Fruit fly (Drosophila melanogaster): ENCODE results near the gene Hibch.

DNA sequence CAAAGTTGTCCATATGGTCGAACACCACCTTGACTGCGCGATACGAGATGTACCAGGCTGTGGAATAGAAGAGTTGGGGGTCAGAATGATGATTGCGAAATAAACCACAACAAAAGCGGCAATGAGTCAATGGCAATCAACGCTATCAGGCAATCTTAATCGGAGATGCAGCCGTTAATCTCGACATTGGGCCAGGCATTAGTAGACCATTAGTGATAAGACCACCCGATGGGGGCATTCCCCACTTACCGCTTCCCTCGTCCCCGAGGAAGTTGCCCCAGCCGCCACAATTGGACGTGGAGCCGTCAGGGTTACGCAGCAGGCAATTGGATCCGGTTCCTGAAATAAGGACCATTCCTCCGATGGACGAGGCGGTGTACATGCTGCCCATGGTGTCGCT is 17.9 kb upstream of the Hibch start:
- TF ChIP-seq EcR (GFP tag; optimal IDR thresholded peaks at IDR 0.05) (no peak), CG8478 (optimal IDR thresholded peaks at IDR 0.05) (no peak)
